Worm (Caenorhabditis elegans): ENCODE data around the gene gcc-2.

- no peak for TF ChIP-seq ceh-31 (tag; optimal IDR thresholded peaks at IDR 0.05)
- TF ChIP-seq ceh-9 (tag; optimal IDR thresholded peaks at IDR 0.05), result no peak
- no peak for TF ChIP-seq Y22D7AL.16 (tag; optimal IDR thresholded peaks at IDR 0.05)
- no peak for TF ChIP-seq eyg-1 (tag; optimal IDR thresholded peaks at IDR 0.05)
- no peak for TF ChIP-seq tbx-2 (tag; optimal IDR thresholded peaks at IDR 0.05)
- no peak for TF ChIP-seq ama-1 (optimal IDR thresholded peaks at IDR 0.05)
- no peak for TF ChIP-seq ceh-18 (tag; optimal IDR thresholded peaks at IDR 0.05)
- no peak for TF ChIP-seq nfya-1 (tag; optimal IDR thresholded peaks at IDR 0.05)
Measured at ce11 chrIII:9714731-9715130, 47.2 kb downstream of the gcc-2 start.
